Fruit fly (Drosophila melanogaster) whole organism, embryonic: ENCODE measurements around the gene Dyrk2.

Experiments
- CG10321 ChIP-seq: fragments of 200-800 bp; sonication (Bioruptor generic); IDR thresholded peaks from 2 replicates; pipeline ENCODE4 v1.3.6; 2022; ENCODE audit warnings: missing biosample characterization, missing genetic modification characterization
- CG10462 ChIP-seq: fragments of 200-800 bp; sonication (Bioruptor generic); optimal IDR thresholded peaks from 2 replicates; lab custom pipeline; 2016; ENCODE audit warnings: missing biosample characterization, missing genetic modification characterization
- CG10959 ChIP-seq: fragments of 200-800 bp; sonication (Bioruptor generic); IDR thresholded peaks from 2 replicates; pipeline ENCODE4 v1.3.6; 2022; ENCODE audit warnings: missing biosample characterization, missing genetic modification characterization
- CG11695 ChIP-seq: fragments of 200-800 bp; sonication (Bioruptor generic); IDR thresholded peaks from 3 replicates; pipeline ENCODE4 v1.3.6; 2022; ENCODE audit warnings: missing biosample characterization, missing genetic modification characterization
- CG12299 ChIP-seq: fragments of 200-800 bp; sonication (Bioruptor generic); optimal IDR thresholded peaks from 2 replicates; lab custom pipeline; 2018; ENCODE audit warnings: missing biosample characterization, mild to moderate bottlenecking, missing genetic modification characterization
- CG12659 ChIP-seq: fragments of 200-800 bp; sonication (Bioruptor generic); optimal IDR thresholded peaks from 3 replicates; lab custom pipeline; 2017; ENCODE audit warnings: mild to moderate bottlenecking, missing biosample characterization, missing genetic modification reagents, missing genetic modification characterization
- CG12942 ChIP-seq: fragments of 200-800 bp; sonication (Bioruptor generic); optimal IDR thresholded peaks from 3 replicates; lab custom pipeline; 2016; ENCODE audit warnings: missing biosample characterization, missing genetic modification characterization
- CG14441 ChIP-seq: fragments of 200-800 bp; sonication (Bioruptor generic); IDR thresholded peaks from 2 replicates; pipeline ENCODE4 v1.3.6; 2022; ENCODE audit warnings: missing biosample characterization, missing genetic modification characterization
- CG14667 ChIP-seq: fragments of 200-800 bp; sonication (Bioruptor generic); IDR thresholded peaks from 2 replicates; pipeline ENCODE4 v1.3.6; 2022; ENCODE audit warnings: missing biosample characterization, missing genetic modification characterization
- CG16815 ChIP-seq: fragments of 200-800 bp; sonication (Bioruptor generic); optimal IDR thresholded peaks from 3 replicates; lab custom pipeline; 2017; ENCODE audit warnings: missing biosample characterization, mild to moderate bottlenecking, missing genetic modification characterization
- CG17359 ChIP-seq: fragments of 200-800 bp; sonication (Bioruptor generic); optimal IDR thresholded peaks from 3 replicates; lab custom pipeline; 2018; ENCODE audit warnings: missing biosample characterization, mild to moderate bottlenecking, missing genetic modification characterization, moderate library complexity
- CG17612 ChIP-seq: fragments of 200-800 bp; sonication (Bioruptor generic); IDR thresholded peaks from 2 replicates; pipeline ENCODE4 v1.3.6; 2022; ENCODE audit warnings: missing biosample characterization, missing genetic modification characterization
- CG1792 ChIP-seq: fragments of 200-800 bp; sonication (Bioruptor generic); optimal IDR thresholded peaks from 2 replicates; lab custom pipeline; 2016; ENCODE audit warnings: missing biosample characterization, missing genetic modification characterization
- CG18262 ChIP-seq: fragments of 200-800 bp; optimal IDR thresholded peaks from 3 replicates; lab custom pipeline; 2019; ENCODE audit warnings: missing biosample characterization, mild to moderate bottlenecking, missing genetic modification characterization, moderate library complexity
- CG18619 ChIP-seq: fragments of 200-800 bp; sonication (Bioruptor generic); optimal IDR thresholded peaks from 3 replicates; lab custom pipeline; 2017; ENCODE audit warnings: missing biosample characterization, mild to moderate bottlenecking, missing genetic modification characterization
- CG2199 ChIP-seq: fragments of 200-800 bp; sonication (Bioruptor generic); IDR thresholded peaks from 3 replicates; pipeline ENCODE4 v1.3.6; 2022; ENCODE audit warnings: missing biosample characterization, missing genetic modification characterization
- CG3995 ChIP-seq: fragments of 200-800 bp; sonication (Bioruptor generic); optimal IDR thresholded peaks from 3 replicates; lab custom pipeline; 2016; ENCODE audit warnings: missing biosample characterization, missing genetic modification characterization
- CG4360 ChIP-seq: fragments of 200-800 bp; sonication (Bioruptor generic); IDR thresholded peaks from 2 replicates; pipeline ENCODE4 v1.3.6; 2022; ENCODE audit warnings: missing biosample characterization, missing genetic modification characterization
- CG4707 ChIP-seq: fragments of 200-800 bp; sonication (Bioruptor generic); optimal IDR thresholded peaks from 2 replicates; lab custom pipeline; 2018; ENCODE audit warnings: missing biosample characterization, mild to moderate bottlenecking, missing genetic modification characterization, moderate library complexity
- CG4730 ChIP-seq: fragments of 200-800 bp; sonication (Bioruptor generic); IDR thresholded peaks from 2 replicates; pipeline ENCODE4 v1.3.6; 2022; ENCODE audit warnings: missing biosample characterization, missing genetic modification characterization
- CG6254 ChIP-seq: fragments of 200-800 bp; sonication (Bioruptor generic); optimal IDR thresholded peaks from 3 replicates; lab custom pipeline; 2017; ENCODE audit warnings: mild to moderate bottlenecking, missing biosample characterization, missing genetic modification reagents, missing genetic modification characterization
- CG6683 ChIP-seq: fragments of 200-800 bp; sonication (Bioruptor generic); optimal IDR thresholded peaks from 2 replicates; lab custom pipeline; 2017; ENCODE audit warnings: missing biosample characterization, mild to moderate bottlenecking, missing genetic modification characterization, missing genetic modification reagents
- CG8924 ChIP-seq: fragments of 200-800 bp; optimal IDR thresholded peaks from 3 replicates; lab custom pipeline; 2019; ENCODE audit warnings: missing biosample characterization, mild to moderate bottlenecking, missing genetic modification characterization, moderate library complexity
- CG9932 ChIP-seq: fragments of 200-800 bp; sonication (Bioruptor generic); IDR thresholded peaks from 2 replicates; pipeline ENCODE4 v1.3.6; 2022; ENCODE audit warnings: missing biosample characterization, missing genetic modification characterization
- HmgD ChIP-seq: fragments of 200-800 bp; sonication (Bioruptor generic); optimal IDR thresholded peaks from 3 replicates; lab custom pipeline; 2016; ENCODE audit warnings: missing biosample characterization, missing genetic modification characterization
- Hsf ChIP-seq: fragments of 200-800 bp; sonication (Bioruptor generic); optimal IDR thresholded peaks from 3 replicates; lab custom pipeline; 2016; ENCODE audit warnings: missing biosample characterization, missing genetic modification characterization
- Oli ChIP-seq: fragments of 200-800 bp; sonication (Bioruptor generic); optimal IDR thresholded peaks from 2 replicates; lab custom pipeline; 2018; ENCODE audit warnings: missing biosample characterization, mild to moderate bottlenecking, missing genetic modification characterization, moderate library complexity
- Optix ChIP-seq: fragments of 200-800 bp; sonication (Bioruptor generic); IDR thresholded peaks from 3 replicates; pipeline ENCODE4 v1.3.6; 2022; ENCODE audit warnings: missing biosample characterization, missing genetic modification characterization
- Ptx1 ChIP-seq: fragments of 200-800 bp; sonication (Bioruptor generic); IDR thresholded peaks from 2 replicates; pipeline ENCODE4 v1.3.6; 2022; ENCODE audit warnings: missing biosample characterization, missing genetic modification characterization
- TFAM ChIP-seq: fragments of 200-800 bp; sonication (Bioruptor generic); optimal IDR thresholded peaks from 2 replicates; lab custom pipeline; 2017; ENCODE audit warnings: missing biosample characterization, missing genetic modification characterization, inconsistent platforms
- Taf1 ChIP-seq: fragments of 200-800 bp; sonication (Bioruptor generic); IDR thresholded peaks from 2 replicates; pipeline ENCODE4 v1.3.6; 2022; ENCODE audit warnings: missing biosample characterization, missing genetic modification characterization
- Usf ChIP-seq: fragments of 200-800 bp; sonication (Bioruptor generic); optimal IDR thresholded peaks from 2 replicates; lab custom pipeline; 2017; ENCODE audit warnings: missing genotype, missing biosample characterization, missing genetic modification characterization
- ac ChIP-seq: fragments of 200-800 bp; sonication (Bioruptor generic); optimal IDR thresholded peaks from 3 replicates; lab custom pipeline; 2017; ENCODE audit warnings: missing biosample characterization, mild to moderate bottlenecking, missing genetic modification characterization
- aop ChIP-seq: fragments of 200-800 bp; sonication (Bioruptor generic); IDR thresholded peaks from 2 replicates; pipeline ENCODE4 v1.3.6; 2022; ENCODE audit warnings: missing biosample characterization, missing genetic modification characterization
- ara ChIP-seq: fragments of 200-800 bp; sonication (Bioruptor generic); IDR thresholded peaks from 2 replicates; pipeline ENCODE4 v1.3.6; 2022; ENCODE audit warnings: missing biosample characterization, missing genetic modification characterization
- br ChIP-seq: fragments of >200 bp; optimal IDR thresholded peaks from 2 replicates; lab custom pipeline; 2017
- chif ChIP-seq, 2 experiments: fragments of 200-800 bp; sonication (Bioruptor generic); optimal IDR thresholded peaks; 3 replicates each; lab custom pipeline; 2016; ENCODE audit warnings: missing biosample characterization in 2 of 2, missing genetic modification characterization in 2 of 2
- corto ChIP-seq: fragments of 200-800 bp; sonication (Bioruptor generic); optimal IDR thresholded peaks from 2 replicates; lab custom pipeline; 2016; ENCODE audit warnings: missing biosample characterization, mild to moderate bottlenecking, missing genetic modification characterization, moderate library complexity
- danr ChIP-seq: fragments of 200-800 bp; sonication (Bioruptor generic); IDR thresholded peaks from 2 replicates; pipeline ENCODE4 v1.3.6; 2022; ENCODE audit warnings: missing biosample characterization, missing genetic modification characterization
- gem ChIP-seq: fragments of 200-800 bp; sonication (Bioruptor generic); optimal IDR thresholded peaks from 2 replicates; lab custom pipeline; 2019; ENCODE audit warnings: missing biosample characterization, mild to moderate bottlenecking, missing genetic modification characterization, moderate library complexity
- grau ChIP-seq: fragments of 200-800 bp; optimal IDR thresholded peaks from 3 replicates; lab custom pipeline; 2019; ENCODE audit warnings: missing biosample characterization, mild to moderate bottlenecking, missing genetic modification characterization, moderate library complexity
- jing ChIP-seq: fragments of 200-800 bp; sonication (Bioruptor generic); optimal IDR thresholded peaks from 2 replicates; lab custom pipeline; 2018; ENCODE audit warnings: missing biosample characterization, mild to moderate bottlenecking, missing genetic modification characterization
- ken ChIP-seq: fragments of 200-800 bp; sonication (Bioruptor generic); IDR thresholded peaks from 3 replicates; pipeline ENCODE4 v1.3.6; 2022; ENCODE audit warnings: missing biosample characterization, missing genetic modification characterization
- lbe ChIP-seq: fragments of 200-800 bp; sonication (Bioruptor generic); optimal IDR thresholded peaks from 2 replicates; lab custom pipeline; 2016; ENCODE audit warnings: missing biosample characterization, mild to moderate bottlenecking, missing genetic modification characterization
- mam ChIP-seq: fragments of 200-800 bp; sonication (Bioruptor generic); optimal IDR thresholded peaks from 3 replicates; lab custom pipeline; 2016; ENCODE audit warnings: missing biosample characterization, missing genetic modification characterization
- mirr ChIP-seq: fragments of 200-800 bp; sonication (Bioruptor generic); optimal IDR thresholded peaks from 3 replicates; lab custom pipeline; 2018; ENCODE audit warnings: missing biosample characterization, mild to moderate bottlenecking, missing genetic modification characterization
- odd ChIP-seq: fragments of 200-800 bp; sonication (Bioruptor generic); optimal IDR thresholded peaks from 2 replicates; lab custom pipeline; 2017; ENCODE audit warnings: missing biosample characterization, mild to moderate bottlenecking, missing genetic modification characterization
- pum ChIP-seq: fragments of 200-800 bp; sonication (Bioruptor generic); optimal IDR thresholded peaks from 2 replicates; lab custom pipeline; 2016; ENCODE audit warnings: missing biosample characterization, missing genetic modification characterization
- sr ChIP-seq: fragments of 200-800 bp; sonication (Bioruptor generic); IDR thresholded peaks from 3 replicates; pipeline ENCODE4 v1.3.6; 2022; ENCODE audit warnings: missing biosample characterization, missing genetic modification characterization
- tgo ChIP-seq: fragments of 200-800 bp; sonication (Bioruptor generic); IDR thresholded peaks from 3 replicates; pipeline ENCODE4 v1.3.6; 2022; ENCODE audit warnings: missing biosample characterization, missing genetic modification characterization
- unpg ChIP-seq: fragments of 200-800 bp; sonication (Bioruptor generic); optimal IDR thresholded peaks from 3 replicates; lab custom pipeline; 2018; ENCODE audit warnings: missing biosample characterization, mild to moderate bottlenecking, missing genetic modification characterization, moderate library complexity
- zf30C ChIP-seq: fragments of 200-800 bp; sonication (Bioruptor generic); optimal IDR thresholded peaks from 3 replicates; lab custom pipeline; 2018; ENCODE audit warnings: missing biosample characterization, mild to moderate bottlenecking, missing genetic modification characterization
- zfh2 ChIP-seq: fragments of 200-800 bp; sonication (Bioruptor generic); optimal IDR thresholded peaks from 2 replicates; lab custom pipeline; 2016; ENCODE audit warnings: missing biosample characterization, missing genetic modification characterization

Gene Dyrk2

dm6 chr2L:14160887-14161286, 73.0 kb downstream of the Dyrk2 start (continued):
- TF ChIP-seq jing (GFP tag; lab: Kevin White, UChicago): no peak
- TF ChIP-seq gem (tag; lab: Kevin White, UChicago): no peak
- TF ChIP-seq CG18619 (GFP tag; lab: Kevin White, UChicago): no peak
- TF ChIP-seq CG10462 (GFP tag; lab: Kevin White, UChicago): no peak
- no peak for TF ChIP-seq ara
- TF ChIP-seq sr (GFP tag; lab: Robert Waterston, UW): no peak
- TF ChIP-seq CG11695 (GFP tag; lab: Robert Waterston, UW): no peak
- TF ChIP-seq CG17359 (tag; lab: Kevin White, UChicago): peak; percentile 34
- TF ChIP-seq zf30C: no peak
- TF ChIP-seq CG14667 (GFP tag; lab: Robert Waterston, UW): 0 out of 2 replicates have a peak, but pooled peaks have one; percentile 28
- peak; percentile 77; the same call in 1 of the 3 replicates for TF ChIP-seq CG2199 (GFP tag; lab: Robert Waterston, UW)
- no peak for TF ChIP-seq CG18262 (tag; lab: Kevin White, UChicago)
- TF ChIP-seq TFAM: no peak
- TF ChIP-seq CG12299: no peak
- TF ChIP-seq Ptx1: peak; percentile 40; the same call in 1 of the 2 replicates
- TF ChIP-seq danr: no peak
- no peak for TF ChIP-seq CG14441 (GFP tag; lab: Robert Waterston, UW)
- no peak for TF ChIP-seq CG6683 (GFP tag; lab: Kevin White, UChicago)
- no peak for TF ChIP-seq tgo (GFP tag; lab: Robert Waterston, UW)
- TF ChIP-seq Taf1: no peak
- TF ChIP-seq CG6254 (GFP tag; lab: Kevin White, UChicago): no peak
- no peak for TF ChIP-seq pum
- no peak for TF ChIP-seq CG4360 (GFP tag; lab: Robert Waterston, UW)
- no peak for TF ChIP-seq Optix (GFP tag; lab: Robert Waterston, UW)
- TF ChIP-seq CG8924: no peak
- TF ChIP-seq corto: no peak
- no peak for TF ChIP-seq mirr (GFP tag; lab: Kevin White, UChicago)
- peak in 1 of 2 experiments; percentile 59 for TF ChIP-seq chif (GFP tag; optimal IDR thresholded peaks at IDR 0.05; lab: Kevin White, UChicago)
- TF ChIP-seq CG16815: no peak
- TF ChIP-seq CG10959: no peak
- TF ChIP-seq CG3995 (GFP tag; lab: Kevin White, UChicago): no peak
- no peak for TF ChIP-seq CG10321 (GFP tag; lab: Robert Waterston, UW)
- TF ChIP-seq Usf: no peak
- TF ChIP-seq br: no peak
- no peak for TF ChIP-seq aop
- peak; percentile 43 for TF ChIP-seq Hsf (GFP tag; lab: Kevin White, UChicago)
- TF ChIP-seq unpg (GFP tag; lab: Kevin White, UChicago): no peak
- no peak for TF ChIP-seq grau (tag; lab: Kevin White, UChicago)
- no peak for TF ChIP-seq CG17612
- no peak for TF ChIP-seq Oli (tag; lab: Kevin White, UChicago)
- no peak for TF ChIP-seq ken
- TF ChIP-seq odd (GFP tag; lab: Kevin White, UChicago): no peak
- no peak for TF ChIP-seq zfh2 (GFP tag; lab: Kevin White, UChicago)
- no peak for TF ChIP-seq mam (GFP tag; lab: Kevin White, UChicago)
- TF ChIP-seq CG9932 (GFP tag; lab: Robert Waterston, UW): no peak
- TF ChIP-seq CG12942 (GFP tag; lab: Kevin White, UChicago): no peak
- no peak for TF ChIP-seq lbe
- TF ChIP-seq CG4707 (GFP tag; lab: Kevin White, UChicago): no peak
- no peak for TF ChIP-seq CG12659
- no peak for TF ChIP-seq ac (GFP tag; lab: Kevin White, UChicago)
- TF ChIP-seq CG1792 (GFP tag; lab: Kevin White, UChicago): no peak
- TF ChIP-seq CG4730: no peak
- peak; percentile 12 for TF ChIP-seq HmgD (GFP tag; lab: Kevin White, UChicago)
